Worm (Caenorhabditis elegans): Measurements from ENCODE around the gene F59E12.3.
A peak's percentile ranks its signal among the peaks of the same experiment; 100 is the strongest.

DNA sequence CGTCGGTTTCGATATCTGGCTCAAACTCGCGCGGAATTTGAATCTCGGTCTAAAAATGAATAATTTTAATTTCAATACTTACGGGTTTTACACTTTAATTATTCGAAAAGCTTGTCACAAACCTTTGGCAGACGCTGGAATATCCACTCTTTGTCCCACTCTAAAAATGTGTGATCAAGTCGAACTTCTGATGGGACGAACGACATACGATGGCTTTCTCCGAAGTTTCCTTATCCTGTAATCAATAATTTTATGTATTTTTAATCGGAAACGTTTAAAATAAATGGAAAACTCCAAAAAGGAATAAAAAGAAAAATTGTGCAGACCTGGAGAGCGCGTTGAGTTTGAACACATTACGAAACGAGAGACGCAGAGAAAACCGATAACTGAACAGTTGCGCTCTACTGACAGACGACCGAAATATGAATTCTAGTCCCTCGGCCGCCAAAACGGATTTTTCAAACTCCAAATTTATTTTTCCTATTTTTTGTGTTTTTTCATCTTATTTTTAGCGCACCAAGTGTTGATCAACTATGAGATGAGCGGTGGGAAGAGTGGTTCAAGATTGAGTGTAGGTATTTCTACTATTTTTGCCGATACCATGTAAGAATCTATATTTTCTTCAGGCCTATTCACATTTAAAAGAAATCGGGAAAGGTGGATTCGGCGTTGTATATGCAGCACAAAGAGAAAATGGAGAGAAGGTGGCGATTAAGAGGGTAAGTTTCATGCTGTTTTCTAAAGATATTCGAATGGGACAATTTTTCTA, 11.3 kb downstream of the F59E12.3 start, which contains the start of the genes sam-4, F59E12.17 and zyg-1:
- TF ChIP-seq unc-62 (GFP tag; optimal IDR thresholded peaks at IDR 0.05) (no peak), ets-5 (GFP tag; IDR thresholded peaks at IDR 0.05) (no peak), unc-130 (tag; optimal IDR thresholded peaks at IDR 0.05) (no peak), mep-1 (tag; optimal IDR thresholded peaks at IDR 0.05) (peak; percentile 65), zag-1 (tag; optimal IDR thresholded peaks at IDR 0.05) (no peak), lin-13 (GFP tag; optimal IDR thresholded peaks at IDR 0.05) (no peak), skn-1 (tag; optimal IDR thresholded peaks at IDR 0.05) (peak; percentile 81), fos-1 (tag; optimal IDR thresholded peaks at IDR 0.05) (no peak), rnt-1 (tag; optimal IDR thresholded peaks at IDR 0.05) (peak; percentile 86), sup-37 (GFP tag; optimal IDR thresholded peaks at IDR 0.05) (no peak), lsy-2 (tag; optimal IDR thresholded peaks at IDR 0.05) (peak; percentile 56 to 86), ceh-88 (GFP tag; IDR thresholded peaks at IDR 0.05) (no peak)

Measured in whole organism, L1 larva.